Worm (Caenorhabditis elegans) whole organism, L2 larva: ENCODE measurements around the gene nrf-6.
A peak's percentile ranks its signal among the peaks of the same experiment; 100 is the strongest.

Experiments
- C34F6.9 ChIP-seq: fragments of 150-350 bp; optimal IDR thresholded peaks from 2 replicates; lab custom pipeline; 2014; ENCODE audit warnings: missing biosample characterization, missing genetic modification characterization
- F13H6.1 ChIP-seq: sonication (generic microtip); optimal IDR thresholded peaks from 2 replicates; lab custom pipeline; 2016; ENCODE audit warnings: missing genetic modification characterization, missing compliant biosample characterization
- R02D3.7 ChIP-seq: fragments of 150-350 bp; optimal IDR thresholded peaks from 2 replicates; lab custom pipeline; 2014; ENCODE audit warnings: missing biosample characterization, missing genetic modification characterization
- Y55F3AM.14 ChIP-seq: fragments of 200-800 bp; sonication (Bioruptor generic); optimal IDR thresholded peaks from 2 replicates; lab custom pipeline; 2018; ENCODE audit warnings: mild to moderate bottlenecking, missing genetic modification characterization, missing compliant biosample characterization
- ZK546.5 ChIP-seq: sonication (generic microtip); optimal IDR thresholded peaks from 2 replicates; lab custom pipeline; 2017; ENCODE audit warnings: missing biosample characterization, missing genetic modification characterization
- alr-1 ChIP-seq: fragments of 150-350 bp; optimal IDR thresholded peaks from 2 replicates; lab custom pipeline; 2014; ENCODE audit warnings: missing biosample characterization, missing genetic modification characterization
- ama-1 ChIP-seq: fragments of 150-350 bp; optimal IDR thresholded peaks from 2 replicates; lab custom pipeline; 2018; ENCODE audit warnings: inconsistent platforms
- blmp-1 ChIP-seq: sonication (generic microtip); optimal IDR thresholded peaks from 2 replicates; lab custom pipeline; 2017; ENCODE audit warnings: missing genetic modification characterization, mild to moderate bottlenecking, missing compliant biosample characterization, antibody characterized with exemption, moderate library complexity; ENCODE audit not compliant: insufficient read depth
- ceh-82 ChIP-seq: fragments of 150-350 bp; optimal IDR thresholded peaks from 2 replicates; lab custom pipeline; 2014; ENCODE audit warnings: missing biosample characterization, missing genetic modification characterization
- crh-2 ChIP-seq: sonication (generic microtip); optimal IDR thresholded peaks from 2 replicates; lab custom pipeline; 2017; ENCODE audit warnings: missing biosample characterization, missing genetic modification characterization
- dmd-4 ChIP-seq: sonication (generic microtip); optimal IDR thresholded peaks from 2 replicates; lab custom pipeline; 2017; ENCODE audit warnings: missing biosample characterization, missing genetic modification characterization
- egl-27 ChIP-seq: sonication (generic microtip); optimal IDR thresholded peaks from 3 replicates; lab custom pipeline; 2017; ENCODE audit warnings: missing biosample characterization, missing genetic modification reagents, missing genetic modification characterization
- elt-1 ChIP-seq: fragments of 150-350 bp; optimal IDR thresholded peaks from 2 replicates; lab custom pipeline; 2014; ENCODE audit warnings: missing biosample characterization, missing genetic modification characterization
- fos-1 ChIP-seq: fragments of 150-350 bp; optimal IDR thresholded peaks from 2 replicates; lab custom pipeline; 2014; ENCODE audit warnings: missing biosample characterization, missing genetic modification characterization
- gmeb-1 ChIP-seq: fragments of 150-350 bp; optimal IDR thresholded peaks from 2 replicates; lab custom pipeline; 2014; ENCODE audit warnings: missing biosample characterization, missing genetic modification characterization
- lin-11 ChIP-seq: fragments of 150-350 bp; sonication (generic microtip); optimal IDR thresholded peaks from 2 replicates; lab custom pipeline; 2014; ENCODE audit warnings: missing biosample characterization, missing genetic modification characterization, inconsistent platforms, mixed read lengths
- lin-39 ChIP-seq: fragments of 150-350 bp; optimal IDR thresholded peaks from 2 replicates; lab custom pipeline; 2014; ENCODE audit warnings: missing biosample characterization, missing genetic modification reagents, missing genetic modification characterization
- lsy-2 ChIP-seq, 2 experiments: fragments of 150-350 bp in 1 of 2; sonication (generic microtip) in 1 of 2; optimal IDR thresholded peaks; 2 replicates each; lab custom pipeline; 2014 to 2017; ENCODE audit warnings: missing biosample characterization in 2 of 2, missing genetic modification characterization in 2 of 2
- mab-5 ChIP-seq: fragments of 150-350 bp; optimal IDR thresholded peaks from 2 replicates; lab custom pipeline; 2014; ENCODE audit warnings: missing biosample characterization, missing genetic modification characterization
- mdl-1 ChIP-seq, 2 experiments: fragments of 150-350 bp in 1 of 2; sonication (generic microtip) in 1 of 2; optimal IDR thresholded peaks; 2 replicates each; lab custom pipeline; 2017; ENCODE audit warnings: missing biosample characterization in 2 of 2, missing genetic modification characterization in 2 of 2
- nhr-10 ChIP-seq: sonication (generic microtip); optimal IDR thresholded peaks from 2 replicates; lab custom pipeline; 2017; ENCODE audit warnings: missing biosample characterization, missing genetic modification characterization
- nhr-129 ChIP-seq: fragments of 150-350 bp; optimal IDR thresholded peaks from 2 replicates; lab custom pipeline; 2014; ENCODE audit warnings: missing biosample characterization, missing genetic modification characterization
- nhr-21 ChIP-seq: fragments of 150-350 bp; optimal IDR thresholded peaks from 2 replicates; lab custom pipeline; 2014; ENCODE audit warnings: missing biosample characterization, missing genetic modification characterization
- nhr-23 ChIP-seq: fragments of 150-350 bp; optimal IDR thresholded peaks from 2 replicates; lab custom pipeline; 2014; ENCODE audit warnings: missing biosample characterization, missing genetic modification reagents, missing genetic modification characterization
- nhr-25 ChIP-seq: fragments of 150-350 bp; sonication (generic microtip); optimal IDR thresholded peaks from 3 replicates; lab custom pipeline; 2014; ENCODE audit warnings: missing biosample characterization, missing genetic modification characterization
- nhr-6 ChIP-seq: fragments of 150-350 bp; optimal IDR thresholded peaks from 2 replicates; lab custom pipeline; 2014; ENCODE audit warnings: missing biosample characterization, missing genetic modification characterization
- sma-3 ChIP-seq: sonication (generic microtip); optimal IDR thresholded peaks from 2 replicates; lab custom pipeline; 2016; ENCODE audit warnings: missing genetic modification reagents, missing genetic modification characterization, missing compliant biosample characterization
- sma-9 ChIP-seq, 2 experiments: fragments of 150-350 bp in 1 of 2; sonication (generic microtip) in 1 of 2; optimal IDR thresholded peaks; 2 replicates each; lab custom pipeline; 2014 to 2016; ENCODE audit warnings: missing genetic modification characterization in 2 of 2, mild to moderate bottlenecking in 1 of 2, missing biosample characterization in 1 of 2, missing compliant biosample characterization in 1 of 2, missing genetic modification reagents in 1 of 2, moderate library complexity in 1 of 2
- unc-39 ChIP-seq: fragments of 150-350 bp; optimal IDR thresholded peaks from 2 replicates; lab custom pipeline; 2014; ENCODE audit warnings: missing biosample characterization, missing genetic modification characterization

Gene nrf-6

ce11 chrII:8016761-8017160 is 15.7 kb downstream of the nrf-6 start (continued):
- no peak for TF ChIP-seq unc-39 (tag; lab: Kevin White, UChicago)
- peak in 1 of 2 experiments; percentile 74 for TF ChIP-seq lsy-2 (tag; optimal IDR thresholded peaks at IDR 0.05; lab: Kevin White, UChicago)
- TF ChIP-seq lin-11 = no peak
- peak; percentile 35 for TF ChIP-seq F13H6.1 (tag; lab: Kevin White, UChicago)
- TF ChIP-seq nhr-10 (tag; lab: Kevin White, UChicago) = no peak
- TF ChIP-seq C34F6.9 (tag; lab: Kevin White, UChicago) = peak; percentile 49
- peak; percentile 83 for TF ChIP-seq crh-2
- TF ChIP-seq R02D3.7 (tag; lab: Kevin White, UChicago) = no peak
- TF ChIP-seq nhr-6 (tag; lab: Kevin White, UChicago) = peak; percentile 51
- no peak for TF ChIP-seq elt-1 (tag; lab: Kevin White, UChicago)
- TF ChIP-seq ceh-82 = no peak
- no peak for TF ChIP-seq alr-1

- peak; percentile 70 for TF ChIP-seq sma-3 (GFP tag; lab: Kevin White, UChicago)
- peak; percentile 51 for TF ChIP-seq F13H6.1 (tag; lab: Kevin White, UChicago)
- TF ChIP-seq Y55F3AM.14 (GFP tag; lab: Kevin White, UChicago) = peak; percentile 21
- peak; percentile 22 for TF ChIP-seq fos-1 (tag; lab: Kevin White, UChicago)
- TF ChIP-seq ZK546.5 (tag; lab: Kevin White, UChicago) = no peak
- TF ChIP-seq mdl-1 (tag; optimal IDR thresholded peaks at IDR 0.05; lab: Kevin White, UChicago) = peak in 1 of 2 experiments; percentile 47
- peak; percentile 44 for TF ChIP-seq egl-27 (tag; lab: Kevin White, UChicago)
- TF ChIP-seq elt-1 (tag; lab: Kevin White, UChicago) = no peak
- peak; percentile 65 for TF ChIP-seq nhr-129
- TF ChIP-seq lsy-2 (tag; optimal IDR thresholded peaks at IDR 0.05; lab: Kevin White, UChicago) = peak in 1 of 2 experiments; percentile 40
- TF ChIP-seq gmeb-1 (tag; lab: Kevin White, UChicago) = peak; percentile 53
- TF ChIP-seq C34F6.9 (tag; lab: Kevin White, UChicago) = no peak
- TF ChIP-seq blmp-1 (tag; lab: Kevin White, UChicago) = peak; percentile 4
- TF ChIP-seq crh-2 = no peak
- TF ChIP-seq nhr-21 (tag; lab: Kevin White, UChicago) = peak; percentile 71
- peak; percentile 69 for TF ChIP-seq ama-1 (lab: Kevin White, UChicago)
- TF ChIP-seq sma-9 (GFP tag; optimal IDR thresholded peaks at IDR 0.05; lab: Kevin White, UChicago) = peak; percentile 99
- no peak for TF ChIP-seq sma-9 (tag; optimal IDR thresholded peaks at IDR 0.05; lab: Kevin White, UChicago)
These were observed 16.3 kb downstream of the nrf-6 start for ce11 chrII:8016167-8016566.

ce11 chrII:8015483-8015938 is 17.0 kb downstream of the nrf-6 start:
- TF ChIP-seq lsy-2 (tag; optimal IDR thresholded peaks at IDR 0.05; lab: Kevin White, UChicago) (peak in 1 of 2 experiments; percentile 26), fos-1 (tag; lab: Kevin White, UChicago) (peak; percentile 1), unc-39 (tag; lab: Kevin White, UChicago) (no peak), ama-1 (lab: Kevin White, UChicago) (peak; percentile 66), nhr-25 (tag; lab: Kevin White, UChicago) (peak; percentile 57), nhr-129 (peak; percentile 77), alr-1 (no peak), nhr-21 (tag; lab: Kevin White, UChicago) (no peak), blmp-1 (tag; lab: Kevin White, UChicago) (peak; percentile 17), ZK546.5 (tag; lab: Kevin White, UChicago) (no peak), sma-9 (GFP tag; optimal IDR thresholded peaks at IDR 0.05; lab: Kevin White, UChicago) (peak; percentile 42), sma-9 (tag; optimal IDR thresholded peaks at IDR 0.05; lab: Kevin White, UChicago) (no peak), crh-2 (peak; percentile 17), gmeb-1 (tag; lab: Kevin White, UChicago) (peak; percentile 20), dmd-4 (tag; lab: Kevin White, UChicago) (no peak), F13H6.1 (tag; lab: Kevin White, UChicago) (peak; percentile 50), lin-39 (tag; lab: Kevin White, UChicago) (no peak), Y55F3AM.14 (GFP tag; lab: Kevin White, UChicago) (no peak)

- peak; percentile 82 for TF ChIP-seq ama-1 (lab: Kevin White, UChicago)
- TF ChIP-seq alr-1 = no peak
- no peak for TF ChIP-seq mab-5 (tag; lab: Kevin White, UChicago)
- TF ChIP-seq sma-9 (GFP tag; optimal IDR thresholded peaks at IDR 0.05; lab: Kevin White, UChicago) = peak; percentile 80
- TF ChIP-seq sma-9 (tag; optimal IDR thresholded peaks at IDR 0.05; lab: Kevin White, UChicago) = no peak
- TF ChIP-seq nhr-129 = peak; percentile 31
- no peak for TF ChIP-seq nhr-23 (tag; lab: Kevin White, UChicago)
- TF ChIP-seq lsy-2 (tag; optimal IDR thresholded peaks at IDR 0.05; lab: Kevin White, UChicago) = peak in 1 of 2 experiments; percentile 6
- TF ChIP-seq gmeb-1 (tag; lab: Kevin White, UChicago) = peak; percentile 4
These were observed 20.2 kb downstream of the nrf-6 start, which contains the start of gene DH11.2 for ce11 chrII:8012071-8013031. DH11.2 (plus strand) TSS chrII:8012816.
